Worm (Caenorhabditis elegans): ENCODE measurements around the gene ins-17.

DNA sequence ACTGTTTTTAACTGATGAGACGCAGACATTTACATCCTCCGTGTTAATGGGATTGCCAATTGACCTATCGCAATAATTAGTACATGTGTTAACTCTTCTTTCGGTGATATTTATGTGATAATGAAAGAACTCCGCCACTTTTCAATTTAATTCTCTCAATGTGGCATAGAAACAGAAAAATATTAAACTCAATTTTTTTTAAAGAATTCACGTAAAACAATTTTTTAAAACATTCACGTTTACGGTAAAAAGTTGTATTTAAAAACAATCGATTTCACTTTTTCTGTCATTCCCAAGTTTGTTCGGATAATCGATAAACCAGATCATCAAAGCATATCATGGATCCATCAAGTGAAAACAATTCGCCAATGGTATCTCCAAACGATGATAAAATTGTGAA lies 8.6 kb downstream of the ins-17 start, which contains the start of gene mstr-2:
- TF ChIP-seq let-607 (tag; optimal IDR thresholded peaks at IDR 0.05) (no peak), dox-1 (GFP tag; IDR thresholded peaks at IDR 0.05) (no peak), ama-1 (optimal IDR thresholded peaks at IDR 0.05) (no peak), ama-1 (GFP tag; optimal IDR thresholded peaks at IDR 0.05) (no peak), mel-28 (tag; optimal IDR thresholded peaks at IDR 0.05; ENCODE audit: borderline replicate concordance) (no peak)

Data from whole organism, young adult.